Worm (Caenorhabditis elegans): Measurements from ENCODE around the gene twk-21.

DNA sequence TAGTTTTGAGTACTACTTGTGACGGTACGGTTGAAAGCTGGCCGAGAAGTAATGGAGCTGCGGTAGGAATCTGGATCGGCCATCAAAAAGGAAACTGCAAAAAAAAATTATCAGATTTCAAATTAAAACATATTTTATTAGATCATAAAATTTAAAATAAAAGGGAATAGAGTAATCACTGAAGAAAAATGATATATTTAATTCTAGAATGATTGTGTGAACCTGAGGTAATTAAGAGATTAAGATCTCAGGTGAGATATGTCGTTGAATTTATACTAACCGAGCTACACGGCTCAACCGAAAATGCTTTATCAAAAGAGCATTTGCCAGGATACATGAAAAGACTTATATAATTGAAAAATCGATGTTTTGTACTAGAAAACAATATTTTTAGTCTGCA, 29.7 kb upstream of the twk-21 start, which contains the start of gene ifa-3:
- TF ChIP-seq tab-1 (GFP tag; IDR thresholded peaks at IDR 0.05) (no peak), ztf-29 (GFP tag; IDR thresholded peaks at IDR 0.05) (no peak), cog-1 (tag; optimal IDR thresholded peaks at IDR 0.05) (no peak), ref-1 (GFP tag; conservative IDR thresholded peaks at IDR 0.05) (no peak), ztf-23 (GFP tag; IDR thresholded peaks at IDR 0.05) (no peak), T22C8.4 (GFP tag; IDR thresholded peaks at IDR 0.05) (no peak), med-1 (GFP tag; optimal IDR thresholded peaks at IDR 0.05; ENCODE audit: insufficient read depth) (no peak), klf-2 (GFP tag; conservative IDR thresholded peaks at IDR 0.05) (no peak)

Data from whole organism, midembryonic.